Fruit fly (Drosophila melanogaster) whole organism: ENCODE measurements around the gene CG12024.

ENCODE experiments used
- CG8478 ChIP-seq: fragments of >200 bp; optimal IDR thresholded peaks from 2 replicates; lab custom pipeline; 2018; ENCODE audit warnings: inconsistent platforms
- pan ChIP-seq: fragments of >200 bp; optimal IDR thresholded peaks from 2 replicates; lab custom pipeline; 2017

- TF ChIP-seq pan (lab: Kevin White, UChicago) = no peak
- TF ChIP-seq CG8478 = no peak
Measured at dm6 chr3L:1850498-1850897, 6.5 kb upstream of the CG12024 start.
